Worm (Caenorhabditis elegans) whole organism, L1 larva: ENCODE results near the gene ctsa-2.
A peak's percentile ranks its signal among the peaks of the same experiment; 100 is the strongest.

ENCODE experiments used
- C16A3.4 ChIP-seq: fragments of 150-350 bp; optimal IDR thresholded peaks from 2 replicates; lab custom pipeline; 2014; ENCODE audit warnings: missing biosample characterization, missing genetic modification characterization
- C34B4.2 ChIP-seq: sonication (generic microtip); optimal IDR thresholded peaks from 2 replicates; lab custom pipeline; 2017; ENCODE audit warnings: mild to moderate bottlenecking, missing genetic modification characterization, missing compliant biosample characterization
- F16B12.6 ChIP-seq: fragments of 150-350 bp; optimal IDR thresholded peaks from 2 replicates; lab custom pipeline; 2014; ENCODE audit warnings: missing biosample characterization, missing genetic modification characterization
- Y116A8C.19 ChIP-seq: sonication (generic microtip); optimal IDR thresholded peaks from 2 replicates; lab custom pipeline; 2016; ENCODE audit warnings: missing compliant biosample characterization, missing genetic modification characterization, borderline replicate concordance
- alr-1 ChIP-seq: fragments of 200-800 bp; sonication (Bioruptor generic); optimal IDR thresholded peaks from 2 replicates; lab custom pipeline; 2018; ENCODE audit warnings: borderline replicate concordance, mild to moderate bottlenecking, missing genetic modification characterization, missing compliant biosample characterization
- aly-2 ChIP-seq: fragments of 150-350 bp; optimal IDR thresholded peaks from 2 replicates; lab custom pipeline; 2014; ENCODE audit warnings: missing biosample characterization, missing genetic modification characterization
- ama-1 ChIP-seq: fragments of 150-350 bp; optimal IDR thresholded peaks from 2 replicates; lab custom pipeline; 2014
- blmp-1 ChIP-seq: fragments of 150-350 bp; optimal IDR thresholded peaks from 2 replicates; lab custom pipeline; 2014; ENCODE audit warnings: missing biosample characterization, missing genetic modification characterization
- ceh-63 ChIP-seq: fragments of 200-800 bp; sonication (Bioruptor generic); optimal IDR thresholded peaks from 2 replicates; lab custom pipeline; 2018; ENCODE audit warnings: mild to moderate bottlenecking, missing genetic modification characterization, missing compliant biosample characterization
- ceh-82 ChIP-seq, 3 experiments: fragments of 150-350 bp in 1 of 3; sonication (generic microtip) in 2 of 3; optimal IDR thresholded peaks; 2 replicates each; lab custom pipeline; 2014 to 2017; ENCODE audit warnings: missing biosample characterization in 3 of 3, missing genetic modification characterization in 3 of 3
- ces-1 ChIP-seq: fragments of 150-350 bp; optimal IDR thresholded peaks from 2 replicates; lab custom pipeline; 2014; ENCODE audit warnings: missing biosample characterization, missing genetic modification reagents, missing genetic modification characterization
- efl-1 ChIP-seq, 4 experiments: fragments of 150-350 bp; optimal IDR thresholded peaks in 3 of 4; peaks in 1 of 4; 1 replicate in 1 of 4; 2 replicates in 3 of 4; lab custom pipeline; 2014; ENCODE audit warnings: missing biosample characterization in 2 of 4, missing genetic modification characterization in 2 of 4, missing genetic modification reagents in 2 of 4
- egl-13 ChIP-seq: sonication (generic microtip); optimal IDR thresholded peaks from 2 replicates; lab custom pipeline; 2016; ENCODE audit warnings: missing genotype, missing genetic modification reagents, missing genetic modification characterization, missing compliant biosample characterization
- egl-27 ChIP-seq, 2 experiments: fragments of 150-350 bp in 1 of 2; sonication (generic microtip); optimal IDR thresholded peaks; 3 replicates each; lab custom pipeline; 2017 to 2018; ENCODE audit warnings: missing biosample characterization in 2 of 2, missing genetic modification characterization in 2 of 2, missing genetic modification reagents in 2 of 2
- elt-3 ChIP-seq, 6 experiments: fragments of 150-350 bp in 1 of 6; sonication (generic microtip); optimal IDR thresholded peaks; 2 replicates each; lab custom pipeline; 2017 to 2018; ENCODE audit warnings: missing biosample characterization in 6 of 6, missing genetic modification characterization in 6 of 6, inconsistent platforms in 1 of 6
- fkh-8 ChIP-seq: sonication (generic microtip); optimal IDR thresholded peaks from 2 replicates; lab custom pipeline; 2016; ENCODE audit warnings: mild to moderate bottlenecking, missing genetic modification characterization, missing compliant biosample characterization
- fos-1 ChIP-seq: fragments of 150-350 bp; optimal IDR thresholded peaks from 2 replicates; lab custom pipeline; 2014; ENCODE audit warnings: missing biosample characterization, missing genetic modification characterization
- jun-1 ChIP-seq: fragments of 150-350 bp; optimal IDR thresholded peaks from 2 replicates; lab custom pipeline; 2014; ENCODE audit warnings: missing biosample characterization, missing genetic modification reagents, missing genetic modification characterization
- lin-13 ChIP-seq: fragments of 150-350 bp; optimal IDR thresholded peaks from 2 replicates; lab custom pipeline; 2014; ENCODE audit warnings: missing biosample characterization, missing genetic modification reagents, missing genetic modification characterization
- lin-35 ChIP-seq, 2 experiments: fragments of 150-350 bp; optimal IDR thresholded peaks; 2 replicates each; lab custom pipeline; 2014; ENCODE audit warnings: missing biosample characterization in 2 of 2, missing genetic modification characterization in 2 of 2, missing genetic modification reagents in 2 of 2
- mab-9 ChIP-seq: fragments of 200-800 bp; sonication (Bioruptor generic); IDR thresholded peaks from 2 replicates; pipeline ENCODE4 v1.3.6; 2022; ENCODE audit warnings: missing genetic modification reagents, missing genetic modification characterization, missing compliant biosample characterization
- mdl-1 ChIP-seq, 2 experiments: fragments of 150-350 bp; optimal IDR thresholded peaks; 2 replicates each; lab custom pipeline; 2014 to 2017; ENCODE audit warnings: missing biosample characterization in 2 of 2, missing genetic modification characterization in 2 of 2, inconsistent platforms in 1 of 2
- mef-2 ChIP-seq: fragments of 150-350 bp; optimal IDR thresholded peaks from 2 replicates; lab custom pipeline; 2014; ENCODE audit warnings: missing biosample characterization, missing genetic modification characterization
- mep-1 ChIP-seq: fragments of 150-350 bp; optimal IDR thresholded peaks from 2 replicates; lab custom pipeline; 2014; ENCODE audit warnings: missing biosample characterization, missing genetic modification characterization
- nhr-19 ChIP-seq: fragments of 200-800 bp; sonication (Bioruptor generic); conservative IDR thresholded peaks from 2 replicates; pipeline ENCODE4 v1.3.6; 2022; ENCODE audit warnings: missing genetic modification characterization, missing compliant biosample characterization
- nhr-237 ChIP-seq: fragments of 150-350 bp; optimal IDR thresholded peaks from 2 replicates; lab custom pipeline; 2014; ENCODE audit warnings: missing biosample characterization, missing genetic modification characterization
- nhr-47 ChIP-seq: sonication (generic microtip); optimal IDR thresholded peaks from 2 replicates; lab custom pipeline; 2016; ENCODE audit warnings: mild to moderate bottlenecking, missing genetic modification characterization, moderate library complexity, missing compliant biosample characterization
- nhr-71 ChIP-seq: sonication (generic microtip); optimal IDR thresholded peaks from 2 replicates; lab custom pipeline; 2016; ENCODE audit warnings: mild to moderate bottlenecking, missing genetic modification characterization, moderate library complexity, missing compliant biosample characterization
- nhr-84 ChIP-seq: sonication (generic microtip); optimal IDR thresholded peaks from 2 replicates; lab custom pipeline; 2017; ENCODE audit warnings: missing biosample characterization, missing genetic modification characterization
- nhr-85 ChIP-seq: sonication (generic microtip); peaks from one replicate; lab custom pipeline; 2016; ENCODE audit warnings: missing genetic modification characterization, inconsistent platforms, missing compliant biosample characterization
- pqm-1 ChIP-seq: sonication (generic microtip); optimal IDR thresholded peaks from 3 replicates; lab custom pipeline; 2017; ENCODE audit warnings: missing biosample characterization, missing genetic modification characterization
- rnt-1 ChIP-seq: sonication (generic microtip); optimal IDR thresholded peaks from 2 replicates; lab custom pipeline; 2016; ENCODE audit warnings: mild to moderate bottlenecking, missing genetic modification characterization, moderate library complexity, missing compliant biosample characterization
- snpc-4 ChIP-seq: fragments of 150-350 bp; optimal IDR thresholded peaks from 2 replicates; lab custom pipeline; 2014; ENCODE audit warnings: missing biosample characterization, missing genetic modification characterization
- snu-23 ChIP-seq: sonication (generic microtip); optimal IDR thresholded peaks from 2 replicates; lab custom pipeline; 2016; ENCODE audit warnings: missing genetic modification characterization, missing compliant biosample characterization
- sox-4 ChIP-seq: sonication (generic microtip); optimal IDR thresholded peaks from 2 replicates; lab custom pipeline; 2016; ENCODE audit warnings: missing genetic modification characterization, missing compliant biosample characterization
- sptf-1 ChIP-seq: fragments of 150-350 bp; optimal IDR thresholded peaks from 2 replicates; lab custom pipeline; 2014; ENCODE audit warnings: missing biosample characterization, missing genetic modification characterization
- sup-37 ChIP-seq: fragments of 200-800 bp; sonication (Bioruptor generic); optimal IDR thresholded peaks from 2 replicates; lab custom pipeline; 2018; ENCODE audit warnings: mild to moderate bottlenecking, missing genetic modification characterization, missing compliant biosample characterization
- swsn-7 ChIP-seq: sonication (generic microtip); optimal IDR thresholded peaks from 2 replicates; lab custom pipeline; 2016; ENCODE audit warnings: missing genetic modification characterization, missing compliant biosample characterization
- tlp-1 ChIP-seq: fragments of 150-350 bp; optimal IDR thresholded peaks from 2 replicates; lab custom pipeline; 2014; ENCODE audit warnings: missing biosample characterization, missing genetic modification characterization
- unc-130 ChIP-seq: fragments of 150-350 bp; optimal IDR thresholded peaks from 2 replicates; lab custom pipeline; 2017; ENCODE audit warnings: missing biosample characterization, missing genetic modification characterization, inconsistent platforms
- unc-98 ChIP-seq: fragments of 200-800 bp; sonication (Bioruptor generic); IDR thresholded peaks from 2 replicates; pipeline ENCODE4 v1.3.6; 2022; ENCODE audit warnings: missing genetic modification characterization, missing compliant biosample characterization
- vab-15 ChIP-seq: sonication (generic microtip); optimal IDR thresholded peaks from 2 replicates; lab custom pipeline; 2017; ENCODE audit warnings: missing genotype, mild to moderate bottlenecking, missing genetic modification characterization, missing compliant biosample characterization
- xbp-1 ChIP-seq: sonication (generic microtip); optimal IDR thresholded peaks from 2 replicates; lab custom pipeline; 2016; ENCODE audit warnings: missing genetic modification characterization, missing compliant biosample characterization
- zag-1 ChIP-seq: fragments of 150-350 bp; optimal IDR thresholded peaks from 2 replicates; lab custom pipeline; 2014; ENCODE audit warnings: missing biosample characterization, missing genetic modification characterization
- ztf-4 ChIP-seq: fragments of 150-350 bp; optimal IDR thresholded peaks from 2 replicates; lab custom pipeline; 2014; ENCODE audit warnings: missing biosample characterization, missing genetic modification characterization

The ctsa-2 gene

DNA sequence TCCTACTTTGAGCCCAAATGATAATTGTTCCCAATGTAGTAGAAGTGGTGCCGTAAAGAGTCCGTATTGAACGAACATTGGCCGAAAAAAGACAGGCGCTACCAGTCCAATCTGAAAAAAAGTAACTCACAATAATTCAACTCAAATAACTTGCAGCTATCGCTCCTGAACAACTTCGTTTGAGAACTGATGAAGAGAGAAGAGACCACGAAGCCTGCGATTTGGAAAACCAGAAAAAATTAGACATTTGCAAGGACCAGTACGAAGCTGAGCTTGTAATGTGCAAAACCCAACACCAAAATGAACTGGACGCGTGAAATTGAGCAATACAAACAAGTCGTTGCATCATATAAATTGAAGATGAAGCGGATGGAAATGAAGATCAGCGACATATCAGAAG lies 56.0 kb downstream of the ctsa-2 start, which contains the start of gene C03B1.1:
TSS of gene C03B1.1 (plus strand) at position 301 of the 400 bp plus-strand sequence.
- no peak for TF ChIP-seq efl-1 (optimal IDR thresholded peaks at IDR 0.05; lab: Kevin White, UChicago)
- peak in 1 of 2 experiments; percentile 42 for TF ChIP-seq efl-1 (GFP tag; optimal IDR thresholded peaks at IDR 0.05 in 1 of 2; lab: Kevin White, UChicago)
- no peak for TF ChIP-seq mep-1 (tag; lab: Kevin White, UChicago)

DNA sequence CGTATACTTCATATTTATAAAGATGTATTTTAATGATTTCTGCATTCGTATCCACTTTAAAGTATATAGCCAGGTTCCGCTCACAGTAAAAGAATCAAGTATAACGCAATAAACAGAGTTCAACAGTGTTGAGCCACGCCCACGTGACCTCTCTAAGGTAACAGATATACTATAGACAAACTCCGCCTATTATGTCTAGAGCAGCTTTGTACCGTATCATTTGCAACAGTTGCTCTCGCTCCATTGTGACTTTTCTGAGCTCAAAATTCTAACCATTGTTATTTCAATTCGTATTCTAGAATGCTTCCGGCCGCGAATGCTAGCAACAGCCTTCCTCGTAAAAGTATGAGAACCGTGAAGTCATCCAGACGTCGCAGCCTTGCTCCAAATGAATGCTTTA lies 57.1 kb downstream of the ctsa-2 start, which contains the start of gene C03B1.17:
TSS of gene C03B1.17 (plus strand) at position 301 of the 400 bp plus-strand sequence.
- TF ChIP-seq mef-2 (tag; lab: Kevin White, UChicago): no peak
- TF ChIP-seq nhr-84: no peak
- no peak for TF ChIP-seq blmp-1 (tag; lab: Kevin White, UChicago)
- TF ChIP-seq nhr-19 (GFP tag; lab: Robert Waterston, UW): no peak
- no peak for TF ChIP-seq lin-13 (GFP tag; lab: Kevin White, UChicago)
- TF ChIP-seq ztf-4 (tag; lab: Kevin White, UChicago): no peak
- no peak for TF ChIP-seq sox-4 (tag; lab: Kevin White, UChicago)
- TF ChIP-seq aly-2: no peak
- no peak for TF ChIP-seq ama-1 (lab: Kevin White, UChicago)
- TF ChIP-seq C34B4.2 (tag; lab: Kevin White, UChicago): no peak
- no peak for TF ChIP-seq nhr-237 (tag; lab: Kevin White, UChicago)
- no peak for TF ChIP-seq jun-1
- TF ChIP-seq, all 84 proteins: peak for 0

DNA sequence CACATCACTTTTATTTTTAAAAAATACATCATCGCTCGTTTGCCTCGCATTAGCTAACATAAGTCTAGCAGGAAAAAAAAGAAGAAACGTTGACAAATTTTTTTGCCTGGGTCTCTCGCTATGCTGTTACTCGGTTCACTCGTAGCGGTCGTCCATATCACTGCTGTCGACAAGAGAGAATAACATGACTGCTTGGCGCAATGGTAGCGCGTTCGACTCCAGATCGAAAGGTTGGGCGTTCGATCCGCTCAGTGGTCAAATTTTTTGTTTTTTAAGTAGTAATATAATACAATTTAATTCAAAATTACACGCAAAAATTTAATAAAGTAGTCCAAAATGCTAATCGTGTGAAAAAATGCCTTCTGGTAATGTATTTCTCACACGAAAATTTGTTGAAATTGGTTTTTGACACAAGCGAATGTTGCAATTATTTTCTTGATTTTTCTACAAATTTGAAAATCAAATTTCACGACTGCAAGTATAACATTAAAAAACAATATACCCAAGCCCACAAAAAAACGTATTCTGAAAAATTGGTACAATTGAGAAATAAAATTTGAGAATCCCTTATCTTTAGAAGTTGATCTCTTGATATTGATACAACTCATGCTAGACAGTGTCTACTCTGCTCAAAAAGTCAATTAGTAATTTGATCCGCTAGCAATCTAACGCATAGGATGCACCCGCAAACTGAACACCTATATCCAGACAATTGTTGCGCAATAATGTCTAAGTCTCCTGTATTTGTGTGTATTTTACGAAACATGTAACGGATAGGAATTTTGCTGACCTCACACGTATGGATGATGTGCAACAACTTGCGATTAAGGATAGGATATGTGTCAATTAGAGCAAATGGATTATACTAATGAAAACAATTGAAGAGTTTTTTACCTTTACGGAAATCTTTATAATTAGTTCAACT lies 59.0 kb downstream of the ctsa-2 start:
- TF ChIP-seq swsn-7 (tag; lab: Kevin White, UChicago) (peak; percentile 66), elt-3 (tag; optimal IDR thresholded peaks at IDR 0.05; lab: Kevin White, UChicago) (peak in 1 of 6 experiments; percentile 60), xbp-1 (peak; percentile 74), zag-1 (tag; lab: Kevin White, UChicago) (no peak), egl-13 (tag; lab: Kevin White, UChicago) (peak; percentile 70), ceh-82 (tag; optimal IDR thresholded peaks at IDR 0.05; lab: Kevin White, UChicago) (peak; percentile 21 to 30 (median 25)), ces-1 (GFP tag; lab: Kevin White, UChicago) (no peak), fos-1 (tag; lab: Kevin White, UChicago) (no peak), C16A3.4 (peak; percentile 42), snpc-4 (tag; lab: Kevin White, UChicago) (no peak), blmp-1 (tag; lab: Kevin White, UChicago) (no peak), nhr-47 (tag; lab: Kevin White, UChicago) (peak; percentile 77), nhr-85 (tag; lab: Kevin White, UChicago) (peak; percentile 45), efl-1 (optimal IDR thresholded peaks at IDR 0.05; lab: Kevin White, UChicago) (no peak), efl-1 (GFP tag; optimal IDR thresholded peaks at IDR 0.05 in 1 of 2; lab: Kevin White, UChicago) (peak; percentile 21 to 81), sup-37 (GFP tag; lab: Kevin White, UChicago) (no peak), snu-23 (GFP tag; lab: Kevin White, UChicago) (peak; percentile 75), nhr-19 (GFP tag; lab: Robert Waterston, UW) (peak; percentile 58), ztf-4 (tag; lab: Kevin White, UChicago) (no peak), unc-98 (no peak), ceh-63 (GFP tag; lab: Kevin White, UChicago) (no peak), Y116A8C.19 (tag; lab: Kevin White, UChicago) (no peak), unc-130 (tag; lab: Kevin White, UChicago) (peak; percentile 41), egl-27 (tag; optimal IDR thresholded peaks at IDR 0.05; lab: Kevin White, UChicago) (no peak), lin-35 (GFP tag; optimal IDR thresholded peaks at IDR 0.05; lab: Kevin White, UChicago) (peak in 1 of 2 experiments; percentile 67), pqm-1 (tag; lab: Kevin White, UChicago) (no peak), nhr-84 (no peak), mdl-1 (tag; optimal IDR thresholded peaks at IDR 0.05; lab: Kevin White, UChicago) (peak in 1 of 2 experiments; percentile 65), nhr-71 (tag; lab: Kevin White, UChicago) (peak; percentile 73), vab-15 (tag; lab: Kevin White, UChicago) (no peak), C34B4.2 (tag; lab: Kevin White, UChicago) (no peak), alr-1 (tag; lab: Kevin White, UChicago) (no peak), mab-9 (no peak), rnt-1 (tag; lab: Kevin White, UChicago) (peak; percentile 60), F16B12.6 (tag; lab: Kevin White, UChicago) (no peak), lin-13 (GFP tag; lab: Kevin White, UChicago) (no peak), sptf-1 (tag; lab: Kevin White, UChicago) (no peak), fkh-8 (tag; lab: Kevin White, UChicago) (peak; percentile 29), tlp-1 (tag; lab: Kevin White, UChicago) (no peak)
